Worm (Caenorhabditis elegans) whole organism, L2 larva: ENCODE measurements around the gene cdgs-1.
A peak's percentile ranks its signal among the peaks of the same experiment; 100 is the strongest.

Experiments
- C34F6.9 ChIP-seq: fragments of 150-350 bp; optimal IDR thresholded peaks from 2 replicates; lab custom pipeline; 2014; ENCODE audit warnings: missing biosample characterization, missing genetic modification characterization
- F13H6.1 ChIP-seq: sonication (generic microtip); optimal IDR thresholded peaks from 2 replicates; lab custom pipeline; 2016; ENCODE audit warnings: missing genetic modification characterization, missing compliant biosample characterization
- Y55F3AM.14 ChIP-seq: fragments of 200-800 bp; sonication (Bioruptor generic); optimal IDR thresholded peaks from 2 replicates; lab custom pipeline; 2018; ENCODE audit warnings: mild to moderate bottlenecking, missing genetic modification characterization, missing compliant biosample characterization
- aly-2 ChIP-seq: fragments of 150-350 bp; optimal IDR thresholded peaks from 2 replicates; lab custom pipeline; 2014; ENCODE audit warnings: missing biosample characterization, missing genetic modification characterization
- blmp-1 ChIP-seq: sonication (generic microtip); optimal IDR thresholded peaks from 2 replicates; lab custom pipeline; 2017; ENCODE audit warnings: missing genetic modification characterization, mild to moderate bottlenecking, missing compliant biosample characterization, antibody characterized with exemption, moderate library complexity; ENCODE audit not compliant: insufficient read depth
- ceh-16 ChIP-seq: fragments of 150-350 bp; optimal IDR thresholded peaks from 2 replicates; lab custom pipeline; 2014; ENCODE audit warnings: missing biosample characterization, missing genetic modification characterization
- ceh-82 ChIP-seq: fragments of 150-350 bp; optimal IDR thresholded peaks from 2 replicates; lab custom pipeline; 2014; ENCODE audit warnings: missing biosample characterization, missing genetic modification characterization
- crh-2 ChIP-seq: sonication (generic microtip); optimal IDR thresholded peaks from 2 replicates; lab custom pipeline; 2017; ENCODE audit warnings: missing biosample characterization, missing genetic modification characterization
- egl-27 ChIP-seq: sonication (generic microtip); optimal IDR thresholded peaks from 3 replicates; lab custom pipeline; 2017; ENCODE audit warnings: missing biosample characterization, missing genetic modification reagents, missing genetic modification characterization
- elt-3 ChIP-seq: sonication (generic microtip); optimal IDR thresholded peaks from 2 replicates; lab custom pipeline; 2017; ENCODE audit warnings: missing biosample characterization, missing genetic modification characterization
- fos-1 ChIP-seq: fragments of 150-350 bp; optimal IDR thresholded peaks from 2 replicates; lab custom pipeline; 2014; ENCODE audit warnings: missing biosample characterization, missing genetic modification characterization
- lin-11 ChIP-seq: fragments of 150-350 bp; sonication (generic microtip); optimal IDR thresholded peaks from 2 replicates; lab custom pipeline; 2014; ENCODE audit warnings: missing biosample characterization, missing genetic modification characterization, inconsistent platforms, mixed read lengths
- lin-39 ChIP-seq: fragments of 150-350 bp; optimal IDR thresholded peaks from 2 replicates; lab custom pipeline; 2014; ENCODE audit warnings: missing biosample characterization, missing genetic modification reagents, missing genetic modification characterization
- lsy-2 ChIP-seq, 2 experiments: fragments of 150-350 bp in 1 of 2; sonication (generic microtip) in 1 of 2; optimal IDR thresholded peaks; 2 replicates each; lab custom pipeline; 2014 to 2017; ENCODE audit warnings: missing biosample characterization in 2 of 2, missing genetic modification characterization in 2 of 2
- mdl-1 ChIP-seq, 2 experiments: fragments of 150-350 bp in 1 of 2; sonication (generic microtip) in 1 of 2; optimal IDR thresholded peaks; 2 replicates each; lab custom pipeline; 2017; ENCODE audit warnings: missing biosample characterization in 2 of 2, missing genetic modification characterization in 2 of 2
- nhr-10 ChIP-seq: sonication (generic microtip); optimal IDR thresholded peaks from 2 replicates; lab custom pipeline; 2017; ENCODE audit warnings: missing biosample characterization, missing genetic modification characterization
- nhr-12 ChIP-seq: fragments of 150-350 bp; optimal IDR thresholded peaks from 2 replicates; lab custom pipeline; 2014; ENCODE audit warnings: missing biosample characterization, missing genetic modification characterization
- nhr-129 ChIP-seq: fragments of 150-350 bp; optimal IDR thresholded peaks from 2 replicates; lab custom pipeline; 2014; ENCODE audit warnings: missing biosample characterization, missing genetic modification characterization
- nhr-21 ChIP-seq: fragments of 150-350 bp; optimal IDR thresholded peaks from 2 replicates; lab custom pipeline; 2014; ENCODE audit warnings: missing biosample characterization, missing genetic modification characterization
- nhr-237 ChIP-seq: fragments of 150-350 bp; optimal IDR thresholded peaks from 2 replicates; lab custom pipeline; 2014; ENCODE audit warnings: missing biosample characterization, missing genetic modification characterization
- nhr-25 ChIP-seq: fragments of 150-350 bp; sonication (generic microtip); optimal IDR thresholded peaks from 3 replicates; lab custom pipeline; 2014; ENCODE audit warnings: missing biosample characterization, missing genetic modification characterization
- nhr-6 ChIP-seq: fragments of 150-350 bp; optimal IDR thresholded peaks from 2 replicates; lab custom pipeline; 2014; ENCODE audit warnings: missing biosample characterization, missing genetic modification characterization
- peb-1 ChIP-seq: fragments of 150-350 bp; optimal IDR thresholded peaks from 2 replicates; lab custom pipeline; 2014; ENCODE audit warnings: missing biosample characterization, missing genetic modification characterization
- sem-4 ChIP-seq: fragments of 150-350 bp; optimal IDR thresholded peaks from 2 replicates; lab custom pipeline; 2014; ENCODE audit warnings: missing biosample characterization, missing genetic modification reagents, missing genetic modification characterization
- sma-3 ChIP-seq: sonication (generic microtip); optimal IDR thresholded peaks from 2 replicates; lab custom pipeline; 2016; ENCODE audit warnings: missing genetic modification reagents, missing genetic modification characterization, missing compliant biosample characterization
- sma-9 ChIP-seq, 2 experiments: fragments of 150-350 bp in 1 of 2; sonication (generic microtip) in 1 of 2; optimal IDR thresholded peaks; 2 replicates each; lab custom pipeline; 2014 to 2016; ENCODE audit warnings: missing genetic modification characterization in 2 of 2, mild to moderate bottlenecking in 1 of 2, missing biosample characterization in 1 of 2, missing compliant biosample characterization in 1 of 2, missing genetic modification reagents in 1 of 2, moderate library complexity in 1 of 2
- snpc-4 ChIP-seq: fragments of 150-350 bp; optimal IDR thresholded peaks from 2 replicates; lab custom pipeline; 2014; ENCODE audit warnings: missing biosample characterization, missing genetic modification characterization
- unc-55 ChIP-seq: fragments of 150-350 bp; sonication (generic microtip); optimal IDR thresholded peaks from 3 replicates; lab custom pipeline; 2014; ENCODE audit warnings: missing biosample characterization, missing genetic modification reagents, missing genetic modification characterization
- unc-62 ChIP-seq: fragments of 150-350 bp; optimal IDR thresholded peaks from 2 replicates; lab custom pipeline; 2014; ENCODE audit warnings: missing biosample characterization, missing genetic modification reagents, missing genetic modification characterization
- zag-1 ChIP-seq: fragments of 150-350 bp; optimal IDR thresholded peaks from 2 replicates; lab custom pipeline; 2014; ENCODE audit warnings: missing biosample characterization, missing genetic modification characterization
- ztf-1 ChIP-seq: fragments of 200-800 bp; sonication (Bioruptor generic); conservative IDR thresholded peaks from 2 replicates; pipeline ENCODE4 v1.3.6; 2022; ENCODE audit warnings: missing genetic modification characterization, missing compliant biosample characterization
- ztf-11 ChIP-seq: sonication (generic microtip); optimal IDR thresholded peaks from 2 replicates; lab custom pipeline; 2017; ENCODE audit warnings: missing biosample characterization, missing genetic modification characterization

cdgs-1 gene

DNA sequence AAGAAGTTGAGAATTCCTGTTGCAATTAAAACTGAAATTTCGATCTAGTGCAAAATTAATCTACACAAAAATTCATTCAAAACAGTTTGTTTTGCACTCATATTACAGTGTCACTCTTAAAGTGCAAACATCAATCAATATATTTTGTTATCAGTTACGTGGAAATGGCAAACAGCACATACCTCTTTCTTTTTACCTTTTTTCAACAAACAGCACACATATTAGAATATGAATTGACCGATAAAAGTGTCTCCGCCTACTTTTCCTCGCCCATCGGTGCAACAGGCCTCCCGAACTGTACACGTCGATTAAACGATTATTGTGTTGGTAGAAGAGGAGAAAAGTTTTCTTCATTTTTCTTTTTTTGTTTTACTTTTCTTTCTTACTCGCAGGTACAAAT, 25.7 kb upstream of the cdgs-1 start:
- peak; percentile 76 for TF ChIP-seq crh-2 (tag; lab: Kevin White, UChicago)
- peak; percentile 77 for TF ChIP-seq fos-1 (tag; lab: Kevin White, UChicago)
- TF ChIP-seq F13H6.1 (tag; lab: Kevin White, UChicago) = no peak
- no peak for TF ChIP-seq peb-1
- no peak for TF ChIP-seq sem-4 (tag; lab: Kevin White, UChicago)
- TF ChIP-seq sma-9 (GFP tag; optimal IDR thresholded peaks at IDR 0.05; lab: Kevin White, UChicago) = peak; percentile 25
- no peak for TF ChIP-seq sma-9 (tag; optimal IDR thresholded peaks at IDR 0.05; lab: Kevin White, UChicago)

DNA sequence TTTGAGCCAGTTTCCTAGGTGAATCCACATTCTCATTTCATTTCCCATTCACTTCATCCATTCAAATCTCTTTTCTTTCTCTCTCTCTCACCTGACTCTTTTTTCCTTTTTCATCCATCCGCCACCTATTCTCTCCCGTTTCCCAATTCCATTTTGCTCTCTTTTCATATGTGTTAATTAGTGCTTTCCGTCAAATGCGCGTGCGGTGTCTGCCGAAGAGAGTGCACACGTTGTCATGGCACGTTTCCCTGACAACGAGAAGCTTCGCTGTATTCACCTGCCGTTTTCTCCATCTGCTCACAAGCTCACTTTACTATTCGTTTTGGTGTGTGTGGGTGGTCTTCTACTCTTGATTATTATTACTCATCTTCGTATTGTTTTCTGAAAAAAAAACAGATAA, 24.4 kb upstream of the cdgs-1 start:
- TF ChIP-seq lin-11 (tag; lab: Kevin White, UChicago) (peak; percentile 57), Y55F3AM.14 (no peak), aly-2 (tag; lab: Kevin White, UChicago) (no peak)

DNA sequence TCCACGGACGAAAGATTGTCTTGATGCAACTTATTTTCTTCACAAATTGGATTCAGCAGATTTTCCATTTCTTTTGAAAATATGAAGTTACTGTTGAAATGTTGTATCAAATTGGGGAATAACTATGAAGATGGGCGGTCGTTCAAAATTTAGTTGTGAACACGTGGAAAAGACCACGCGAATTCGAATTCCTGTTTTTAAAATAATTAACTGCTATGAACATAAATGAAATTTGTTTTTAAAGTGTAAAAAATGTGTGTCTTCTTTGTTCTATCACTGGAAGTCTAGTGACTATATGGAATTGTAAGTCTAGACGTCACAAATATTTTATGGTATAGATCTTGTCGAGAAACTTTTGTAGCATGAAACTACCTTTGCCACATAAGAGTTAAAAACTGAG, 22.9 kb upstream of the cdgs-1 start, which contains the start of gene C06A6.7:
Gene C06A6.7 (minus strand): TSS at position 101 of the 400 bp plus-strand sequence.
- TF ChIP-seq peb-1 = no peak
- TF ChIP-seq nhr-237 (tag; lab: Kevin White, UChicago) = no peak
- TF ChIP-seq Y55F3AM.14 = no peak
- no peak for TF ChIP-seq nhr-25 (tag; lab: Kevin White, UChicago)
- no peak for TF ChIP-seq ztf-1 (GFP tag; lab: Robert Waterston, UW)
- no peak for TF ChIP-seq ceh-16 (tag; lab: Kevin White, UChicago)
- TF ChIP-seq lin-39 (tag; lab: Kevin White, UChicago) = no peak
- no peak for TF ChIP-seq zag-1 (tag; lab: Kevin White, UChicago)
- no peak for TF ChIP-seq nhr-10 (tag; lab: Kevin White, UChicago)
- no peak for TF ChIP-seq unc-55 (GFP tag; lab: Kevin White, UChicago)
- TF ChIP-seq lsy-2 (tag; optimal IDR thresholded peaks at IDR 0.05; lab: Kevin White, UChicago) = no peak
- TF ChIP-seq mdl-1 (tag; optimal IDR thresholded peaks at IDR 0.05; lab: Kevin White, UChicago) = no peak
- TF ChIP-seq sem-4 (tag; lab: Kevin White, UChicago) = no peak
- TF ChIP-seq ceh-82 (tag; lab: Kevin White, UChicago) = no peak
- no peak for TF ChIP-seq C34F6.9 (tag; lab: Kevin White, UChicago)
- TF ChIP-seq sma-9 (GFP tag; optimal IDR thresholded peaks at IDR 0.05; lab: Kevin White, UChicago) = no peak
- no peak for TF ChIP-seq sma-9 (tag; optimal IDR thresholded peaks at IDR 0.05; lab: Kevin White, UChicago)
- no peak for TF ChIP-seq nhr-6
- TF ChIP-seq nhr-129 (tag; lab: Kevin White, UChicago) = no peak
- no peak for TF ChIP-seq F13H6.1 (tag; lab: Kevin White, UChicago)

DNA sequence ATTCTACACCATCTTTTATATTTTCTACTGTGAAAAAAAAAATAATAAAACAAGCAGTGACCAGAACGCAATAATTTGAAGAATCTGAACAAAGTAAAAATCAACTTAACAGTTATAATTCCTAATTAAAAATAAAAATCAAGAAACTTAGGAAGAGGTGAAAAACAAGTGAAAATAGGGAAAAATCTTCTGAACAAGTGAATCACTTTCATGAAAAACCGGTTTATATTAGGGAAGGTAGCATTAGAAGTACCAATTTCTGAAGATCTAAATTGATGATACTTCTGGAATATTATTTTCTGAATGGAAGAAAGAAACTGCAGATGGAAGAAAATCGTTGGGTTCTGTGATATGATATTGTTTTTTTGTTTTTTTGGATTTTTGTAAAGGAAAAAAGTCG, 21.0 kb upstream of the cdgs-1 start:
- TF ChIP-seq peb-1 (no peak), elt-3 (no peak), nhr-12 (tag; lab: Kevin White, UChicago) (no peak), fos-1 (tag; lab: Kevin White, UChicago) (no peak), ztf-11 (no peak), ceh-82 (tag; lab: Kevin White, UChicago) (no peak), unc-62 (GFP tag; lab: Kevin White, UChicago) (no peak), egl-27 (tag; lab: Kevin White, UChicago) (no peak), nhr-25 (tag; lab: Kevin White, UChicago) (peak; percentile 28), blmp-1 (peak; percentile 72), snpc-4 (tag; lab: Kevin White, UChicago) (no peak), lin-11 (tag; lab: Kevin White, UChicago) (no peak)

DNA sequence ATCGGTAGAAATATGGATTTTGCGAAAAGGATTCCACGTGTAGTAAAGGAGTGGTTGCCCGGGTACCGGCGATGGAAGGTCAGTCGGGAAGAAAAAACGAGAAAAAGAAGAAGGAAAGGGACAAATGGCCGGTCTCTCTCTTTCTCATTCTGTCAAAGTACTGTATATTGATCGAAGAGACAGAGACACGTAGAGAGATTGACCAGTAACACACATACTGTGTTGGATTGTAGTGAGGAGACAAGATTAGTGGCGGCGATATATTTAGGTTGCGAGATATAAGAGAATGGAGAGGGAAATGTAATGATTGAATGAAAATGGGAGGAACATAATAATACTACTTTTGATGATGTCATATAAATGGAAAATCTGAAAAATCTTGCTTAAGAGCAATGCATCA, 20.5 kb upstream of the cdgs-1 start:
- TF ChIP-seq C34F6.9 (tag; lab: Kevin White, UChicago) = peak; percentile 8
- TF ChIP-seq fos-1 (tag; lab: Kevin White, UChicago) = peak; percentile 6
- TF ChIP-seq blmp-1 = peak; percentile 39
- TF ChIP-seq lin-39 (tag; lab: Kevin White, UChicago) = no peak
- peak; percentile 44 for TF ChIP-seq nhr-25 (tag; lab: Kevin White, UChicago)
- peak; percentile 19 for TF ChIP-seq sma-3
- no peak for TF ChIP-seq sem-4 (tag; lab: Kevin White, UChicago)
- no peak for TF ChIP-seq nhr-237 (tag; lab: Kevin White, UChicago)
- TF ChIP-seq lsy-2 (tag; optimal IDR thresholded peaks at IDR 0.05; lab: Kevin White, UChicago) = peak in 1 of 2 experiments; percentile 38
- TF ChIP-seq nhr-129 (tag; lab: Kevin White, UChicago) = peak; percentile 29
- TF ChIP-seq nhr-21 (tag; lab: Kevin White, UChicago) = peak; percentile 4
